1 fruit fly cellular context compared by ENCODE assay signal in the genomic region with DNA sequence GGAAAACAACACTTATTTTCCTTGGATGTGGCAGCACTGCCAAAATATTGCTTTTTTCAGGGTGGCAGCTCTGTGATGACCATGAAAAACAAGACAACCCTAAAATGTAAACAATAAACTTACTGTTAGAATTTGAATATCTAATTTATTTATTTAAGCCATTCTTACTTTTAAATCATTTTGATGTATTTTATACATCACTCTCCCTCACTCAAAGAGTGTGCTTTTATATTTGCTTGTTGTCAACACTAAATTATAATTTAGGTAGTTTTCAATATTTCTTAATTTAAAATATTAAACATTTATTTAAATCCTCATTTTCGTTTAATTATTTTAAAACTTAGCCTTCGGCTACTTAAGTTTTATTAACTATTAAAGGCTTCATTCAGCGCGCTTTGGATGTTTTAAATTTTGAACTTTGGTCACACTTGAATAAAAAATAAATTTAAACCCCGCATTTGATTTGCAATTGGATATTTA.
TF ChIP-seq lines count a peak whose summit lies in the region.

A gene (minus strand): TSS at position 39 of the 480 bp plus-strand sequence.
A gene (plus strand): TSS at position 415 of the 480 bp plus-strand sequence.

TF ChIP-seq in whole organism, embryonic, 481 proteins besides CTCF, POLR2A, EP300 and RAD21 (continued from another document and continues in another):
- TF ChIP-seq ab (GFP tag; optimal IDR thresholded peaks at IDR 0.05; lab: Kevin White, UChicago) (no peak), insv (GFP tag; optimal IDR thresholded peaks at IDR 0.05; lab: Kevin White, UChicago) (peak in 1 of 2 experiments; percentile 21), zen2 (GFP tag; IDR thresholded peaks at IDR 0.05; lab: Robert Waterston, UW; ENCODE audit: partially characterized antibody) (no peak), CG3995 (GFP tag; optimal IDR thresholded peaks at IDR 0.05; lab: Kevin White, UChicago) (peak; percentile 9), CG10654 (GFP tag; optimal IDR thresholded peaks at IDR 0.05; lab: Kevin White, UChicago) (no peak), knrl (GFP tag; IDR thresholded peaks at IDR 0.05; lab: Robert Waterston, UW; ENCODE audit: partially characterized antibody) (0 out of 3 replicates have a peak, but pooled peaks have one; percentile 26), dysf (GFP tag; IDR thresholded peaks at IDR 0.05; lab: Robert Waterston, UW) (no peak), CG18011 (GFP tag; optimal IDR thresholded peaks at IDR 0.05; lab: Kevin White, UChicago) (no peak), lola (GFP tag; optimal IDR thresholded peaks at IDR 0.05; lab: Kevin White, UChicago) (peak in 1 of 3 experiments; percentile 19), Sox100B (GFP tag; optimal IDR thresholded peaks at IDR 0.05; lab: Kevin White, UChicago) (no peak), CG2202 (tag; optimal IDR thresholded peaks at IDR 0.05; lab: Kevin White, UChicago) (no peak), NfI (GFP tag; optimal IDR thresholded peaks at IDR 0.05; lab: Kevin White, UChicago) (no peak), fd102C (GFP tag; optimal IDR thresholded peaks at IDR 0.05; lab: Kevin White, UChicago) (no peak), CG10979 (tag; optimal IDR thresholded peaks at IDR 0.05; lab: Kevin White, UChicago) (no peak), trh (GFP tag; optimal IDR thresholded peaks at IDR 0.05; lab: Kevin White, UChicago) (no peak), run (tag; optimal IDR thresholded peaks at IDR 0.05; lab: Kevin White, UChicago) (no peak), CG33213 (GFP tag; optimal IDR thresholded peaks at IDR 0.05; lab: Kevin White, UChicago) (peak; percentile 36), BtbVII (GFP tag; optimal IDR thresholded peaks at IDR 0.05; lab: Kevin White, UChicago) (no peak), Nf-YB (GFP tag; optimal IDR thresholded peaks at IDR 0.05; lab: Kevin White, UChicago) (peak; percentile 33), CG1832 (GFP tag; optimal IDR thresholded peaks at IDR 0.05; lab: Kevin White, UChicago) (no peak), CG17912 (GFP tag; optimal IDR thresholded peaks at IDR 0.05; lab: Kevin White, UChicago) (peak; percentile 59), abd-A (tag; optimal IDR thresholded peaks at IDR 0.05; lab: Kevin White, UChicago) (no peak), Opbp (GFP tag; IDR thresholded peaks at IDR 0.05; lab: Robert Waterston, UW; ENCODE audit: partially characterized antibody) (no peak), CG8478 (optimal IDR thresholded peaks at IDR 0.05; lab: Kevin White, UChicago) (no peak), Camta (GFP tag; optimal IDR thresholded peaks at IDR 0.05; lab: Kevin White, UChicago) (no peak), crp (GFP tag; optimal IDR thresholded peaks at IDR 0.05; lab: Kevin White, UChicago) (peak in 1 of 2 experiments; percentile 11), repo (GFP tag; optimal IDR thresholded peaks at IDR 0.05; lab: Kevin White, UChicago) (no peak), HmgZ (tag; optimal IDR thresholded peaks at IDR 0.05; lab: Kevin White, UChicago) (peak; percentile 63), slou (GFP tag; optimal IDR thresholded peaks at IDR 0.05; lab: Kevin White, UChicago) (no peak), fu2 (GFP tag; optimal IDR thresholded peaks at IDR 0.05; lab: Kevin White, UChicago) (no peak), gfzf (GFP tag; optimal IDR thresholded peaks at IDR 0.05; lab: Kevin White, UChicago) (peak; percentile 65), CG1024 (GFP tag; IDR thresholded peaks at IDR 0.05; lab: Robert Waterston, UW) (no peak), Dad (GFP tag; optimal IDR thresholded peaks at IDR 0.05; lab: Kevin White, UChicago) (no peak), CG9215 (GFP tag; IDR thresholded peaks at IDR 0.05; lab: Robert Waterston, UW) (no peak), CG31388 (GFP tag; optimal IDR thresholded peaks at IDR 0.05; lab: Kevin White, UChicago) (no peak), bowl (GFP tag; IDR thresholded peaks at IDR 0.05; lab: Robert Waterston, UW) (no peak), ems (GFP tag; optimal IDR thresholded peaks at IDR 0.05; lab: Kevin White, UChicago) (no peak), Side (GFP tag; optimal IDR thresholded peaks at IDR 0.05; lab: Kevin White, UChicago) (no peak), CG11093 (GFP tag; IDR thresholded peaks at IDR 0.05; lab: Robert Waterston, UW) (no peak), CHES-1-like (GFP tag; optimal IDR thresholded peaks at IDR 0.05; lab: Kevin White, UChicago) (peak; percentile 41), phol (tag; optimal IDR thresholded peaks at IDR 0.05; lab: Kevin White, UChicago) (peak; percentile 51), stwl (tag; optimal IDR thresholded peaks at IDR 0.05; lab: Kevin White, UChicago) (peak; percentile 87), lbe (GFP tag; optimal IDR thresholded peaks at IDR 0.05; lab: Kevin White, UChicago) (no peak), tin (GFP tag; optimal IDR thresholded peaks at IDR 0.05; lab: Kevin White, UChicago) (no peak), en (GFP tag; optimal IDR thresholded peaks at IDR 0.05; lab: Kevin White, UChicago) (no peak), CG7372 (GFP tag; IDR thresholded peaks at IDR 0.05; lab: Robert Waterston, UW) (no peak), tx (GFP tag; optimal IDR thresholded peaks at IDR 0.05; lab: Kevin White, UChicago) (no peak), grau (tag; optimal IDR thresholded peaks at IDR 0.05; lab: Kevin White, UChicago) (peak; percentile 26), Awh (GFP tag; IDR thresholded peaks at IDR 0.05; lab: Robert Waterston, UW) (no peak), dmrt99B (tag; optimal IDR thresholded peaks at IDR 0.05; lab: Kevin White, UChicago) (no peak), CG16813 (GFP tag; IDR thresholded peaks at IDR 0.05; lab: Robert Waterston, UW; ENCODE audit: partially characterized antibody) (no peak), CG34376 (GFP tag; optimal IDR thresholded peaks at IDR 0.05; lab: Kevin White, UChicago) (no peak), Gug (GFP tag; IDR thresholded peaks at IDR 0.05; lab: Robert Waterston, UW) (no peak), CG13624 (GFP tag; optimal IDR thresholded peaks at IDR 0.05; lab: Kevin White, UChicago) (no peak), kah (GFP tag; optimal IDR thresholded peaks at IDR 0.05; lab: Kevin White, UChicago) (no peak), Trl (optimal IDR thresholded peaks at IDR 0.05; lab: Kevin White, UChicago) (no peak), Trl (GFP tag; optimal IDR thresholded peaks at IDR 0.05; lab: Kevin White, UChicago) (no peak), chif (GFP tag; optimal IDR thresholded peaks at IDR 0.05; lab: Kevin White, UChicago) (no peak), sens-2 (GFP tag; IDR thresholded peaks at IDR 0.05; lab: Robert Waterston, UW) (no peak), twi (tag; optimal IDR thresholded peaks at IDR 0.05; lab: Kevin White, UChicago) (no peak), D (optimal IDR thresholded peaks at IDR 0.05; lab: Kevin White, UChicago) (no peak), D (GFP tag; optimal IDR thresholded peaks at IDR 0.05; lab: Kevin White, UChicago) (no peak), sob (GFP tag; IDR thresholded peaks at IDR 0.05; lab: Robert Waterston, UW) (no peak), schlank (tag; optimal IDR thresholded peaks at IDR 0.05; lab: Kevin White, UChicago) (no peak), scrt (GFP tag; optimal IDR thresholded peaks at IDR 0.05; lab: Kevin White, UChicago) (no peak), CG13894 (tag; optimal IDR thresholded peaks at IDR 0.05; lab: Kevin White, UChicago) (no peak), CG2120 (GFP tag; optimal IDR thresholded peaks at IDR 0.05; lab: Kevin White, UChicago) (no peak), Adf1 (GFP tag; IDR thresholded peaks at IDR 0.05; lab: Robert Waterston, UW) (no peak), Bdp1 (GFP tag; optimal IDR thresholded peaks at IDR 0.05; lab: Kevin White, UChicago) (no peak), CG2875 (GFP tag; optimal IDR thresholded peaks at IDR 0.05; lab: Kevin White, UChicago) (no peak), CG12659 (GFP tag; optimal IDR thresholded peaks at IDR 0.05; lab: Kevin White, UChicago) (peak; percentile 68), CG9797 (GFP tag; optimal IDR thresholded peaks at IDR 0.05; lab: Kevin White, UChicago) (peak; percentile 53), Abd-B (GFP tag; optimal IDR thresholded peaks at IDR 0.05; lab: Kevin White, UChicago) (peak; percentile 66), CG18262 (tag; optimal IDR thresholded peaks at IDR 0.05; lab: Kevin White, UChicago) (peak; percentile 27), Hsf (GFP tag; optimal IDR thresholded peaks at IDR 0.05; lab: Kevin White, UChicago) (no peak), CG32532 (GFP tag; IDR thresholded peaks at IDR 0.05; lab: Robert Waterston, UW) (no peak), Sry-β (GFP tag; optimal IDR thresholded peaks at IDR 0.05; lab: Kevin White, UChicago) (no peak), CG31224 (GFP tag; IDR thresholded peaks at IDR 0.05; lab: Robert Waterston, UW) (no peak), CG11085 (GFP tag; IDR thresholded peaks at IDR 0.05; lab: Robert Waterston, UW) (no peak), CG11247 (GFP tag; IDR thresholded peaks at IDR 0.05; lab: Robert Waterston, UW) (no peak), CG13424 (tag; optimal IDR thresholded peaks at IDR 0.05; lab: Kevin White, UChicago) (no peak), NFAT (GFP tag; IDR thresholded peaks at IDR 0.05; lab: Robert Waterston, UW) (peak; percentile 6; the same call in 1 of the 2 replicates), CG14441 (GFP tag; IDR thresholded peaks at IDR 0.05; lab: Robert Waterston, UW) (no peak), NC2α (GFP tag; optimal IDR thresholded peaks at IDR 0.05; lab: Kevin White, UChicago) (no peak), CG3726 (GFP tag; IDR thresholded peaks at IDR 0.05; lab: Robert Waterston, UW) (no peak), CG6254 (GFP tag; optimal IDR thresholded peaks at IDR 0.05; lab: Kevin White, UChicago) (no peak), CG11560 (tag; IDR thresholded peaks at IDR 0.05; lab: Robert Waterston, UW) (no peak), vnd (GFP tag; IDR thresholded peaks at IDR 0.05; lab: Robert Waterston, UW; ENCODE audit: partially characterized antibody) (no peak), Poxn (GFP tag; IDR thresholded peaks at IDR 0.05; lab: Robert Waterston, UW) (no peak), CG30403 (GFP tag; optimal IDR thresholded peaks at IDR 0.05; lab: Kevin White, UChicago) (peak; percentile 29), HmgD (GFP tag; optimal IDR thresholded peaks at IDR 0.05; lab: Kevin White, UChicago) (no peak), CG14014 (GFP tag; IDR thresholded peaks at IDR 0.05; lab: Robert Waterston, UW) (no peak), Taf1 (GFP tag; IDR thresholded peaks at IDR 0.05; lab: Robert Waterston, UW) (no peak), pb (GFP tag; optimal IDR thresholded peaks at IDR 0.05; lab: Kevin White, UChicago) (no peak), CG1792 (GFP tag; optimal IDR thresholded peaks at IDR 0.05; lab: Kevin White, UChicago) (no peak), Elba2 (GFP tag; optimal IDR thresholded peaks at IDR 0.05; lab: Kevin White, UChicago) (no peak), ewg (GFP tag; optimal IDR thresholded peaks at IDR 0.05; lab: Kevin White, UChicago) (no peak), CG11695 (GFP tag; IDR thresholded peaks at IDR 0.05; lab: Robert Waterston, UW) (no peak), CG14965 (GFP tag; optimal IDR thresholded peaks at IDR 0.05; lab: Kevin White, UChicago; ENCODE audit: borderline replicate concordance) (no peak), al (GFP tag; IDR thresholded peaks at IDR 0.05; lab: Robert Waterston, UW) (no peak), CG7357 (GFP tag; IDR thresholded peaks at IDR 0.05; lab: Robert Waterston, UW) (no peak), Mrtf (GFP tag; IDR thresholded peaks at IDR 0.05; lab: Robert Waterston, UW) (no peak), CG10274 (GFP tag; optimal IDR thresholded peaks at IDR 0.05; lab: Kevin White, UChicago) (no peak), bcd (GFP tag; optimal IDR thresholded peaks at IDR 0.05; lab: Kevin White, UChicago) (no peak), CG12071 (GFP tag; optimal IDR thresholded peaks at IDR 0.05; lab: Kevin White, UChicago) (no peak), yki (optimal IDR thresholded peaks at IDR 0.05; lab: Kevin White, UChicago) (no peak), z (GFP tag; IDR thresholded peaks at IDR 0.05; lab: Robert Waterston, UW) (no peak), CG6683 (GFP tag; optimal IDR thresholded peaks at IDR 0.05; lab: Kevin White, UChicago) (no peak), maf-S (GFP tag; optimal IDR thresholded peaks at IDR 0.05; lab: Kevin White, UChicago) (no peak), HLHmδ (GFP tag; optimal IDR thresholded peaks at IDR 0.05; lab: Kevin White, UChicago) (no peak), ap (GFP tag; IDR thresholded peaks at IDR 0.05; lab: Robert Waterston, UW) (no peak), CG17359 (tag; optimal IDR thresholded peaks at IDR 0.05; lab: Kevin White, UChicago) (no peak), CG6175 (GFP tag; IDR thresholded peaks at IDR 0.05; lab: Robert Waterston, UW) (no peak), zfh1 (GFP tag; IDR thresholded peaks at IDR 0.05; lab: Robert Waterston, UW) (no peak), Ravus (GFP tag; IDR thresholded peaks at IDR 0.05; lab: Robert Waterston, UW) (no peak), CG10147 (GFP tag; optimal IDR thresholded peaks at IDR 0.05; lab: Kevin White, UChicago) (no peak), sisA (GFP tag; IDR thresholded peaks at IDR 0.05; lab: Robert Waterston, UW) (no peak), ssp (GFP tag; IDR thresholded peaks at IDR 0.05; lab: Robert Waterston, UW) (no peak), CG10959 (GFP tag; IDR thresholded peaks at IDR 0.05; lab: Robert Waterston, UW) (no peak), Hey (tag; optimal IDR thresholded peaks at IDR 0.05; lab: Kevin White, UChicago) (no peak), CG10321 (GFP tag; IDR thresholded peaks at IDR 0.05; lab: Robert Waterston, UW) (no peak), CG4820 (GFP tag; optimal IDR thresholded peaks at IDR 0.05; lab: Kevin White, UChicago) (no peak), caup (GFP tag; optimal IDR thresholded peaks at IDR 0.05; lab: Kevin White, UChicago; ENCODE audit: severe bottlenecking) (no peak), Sin3A (optimal IDR thresholded peaks at IDR 0.05; lab: Kevin White, UChicago) (no peak), Optix (GFP tag; IDR thresholded peaks at IDR 0.05; lab: Robert Waterston, UW) (no peak), nau (GFP tag; optimal IDR thresholded peaks at IDR 0.05; lab: Kevin White, UChicago) (no peak), vfl (GFP tag; optimal IDR thresholded peaks at IDR 0.05; lab: Kevin White, UChicago) (no peak), mld (GFP tag; IDR thresholded peaks at IDR 0.05; lab: Robert Waterston, UW; ENCODE audit: partially characterized antibody) (no peak), CG9932 (GFP tag; IDR thresholded peaks at IDR 0.05; lab: Robert Waterston, UW) (no peak), CG42726 (GFP tag; IDR thresholded peaks at IDR 0.05; lab: Robert Waterston, UW; ENCODE audit: partially characterized antibody) (no peak), Hr78 (GFP tag; optimal IDR thresholded peaks at IDR 0.05; lab: Kevin White, UChicago) (no peak), YL-1 (GFP tag; optimal IDR thresholded peaks at IDR 0.05; lab: Kevin White, UChicago) (peak; percentile 47), pros (GFP tag; optimal IDR thresholded peaks at IDR 0.05; lab: Kevin White, UChicago) (no peak)
